Worm (Caenorhabditis elegans) whole organism, L4 larva: ENCODE measurements around the gene dct-5.

ENCODE experiments used
- D1046.2 ChIP-seq: fragments of 200-800 bp; sonication (Bioruptor generic); IDR thresholded peaks from 2 replicates; pipeline ENCODE4 v1.3.6; 2022; ENCODE audit warnings: missing genetic modification characterization, missing compliant biosample characterization
- T20F7.1 ChIP-seq: fragments of 200-800 bp; sonication (Bioruptor generic); optimal IDR thresholded peaks from 2 replicates; lab custom pipeline; 2018; ENCODE audit warnings: mild to moderate bottlenecking, missing genetic modification characterization, missing compliant biosample characterization
- ZK337.2 ChIP-seq: fragments of 200-800 bp; sonication (Bioruptor generic); IDR thresholded peaks from 2 replicates; pipeline ENCODE4 v1.3.6; 2022; ENCODE audit warnings: missing genetic modification reagents, missing genetic modification characterization, missing compliant biosample characterization
- ceh-32 ChIP-seq: sonication (generic microtip); optimal IDR thresholded peaks from 2 replicates; lab custom pipeline; 2016; ENCODE audit warnings: mild to moderate bottlenecking, missing genetic modification characterization, missing compliant biosample characterization; ENCODE audit not compliant: poor library complexity
- cey-2 ChIP-seq: sonication (generic microtip); optimal IDR thresholded peaks from 3 replicates; lab custom pipeline; 2017; ENCODE audit warnings: missing genetic modification characterization, mild to moderate bottlenecking, missing compliant biosample characterization, antibody characterized with exemption, borderline replicate concordance; ENCODE audit not compliant: insufficient read depth
- ctbp-1 ChIP-seq: fragments of 200-800 bp; sonication (Bioruptor generic); IDR thresholded peaks from 2 replicates; pipeline ENCODE4 v1.3.6; 2022; ENCODE audit warnings: missing genetic modification reagents, missing genetic modification characterization, missing compliant biosample characterization
- daf-16 ChIP-seq, 3 experiments: sonication (generic microtip); optimal IDR thresholded peaks; 2 replicates each; lab custom pipeline; 2016 to 2017; ENCODE audit warnings: missing genetic modification characterization in 3 of 3, missing genetic modification reagents in 3 of 3, mild to moderate bottlenecking in 2 of 3, missing compliant biosample characterization in 2 of 3, missing biosample characterization in 1 of 3, moderate library complexity in 1 of 3
- daf-8 ChIP-seq: fragments of 200-800 bp; sonication (Bioruptor generic); IDR thresholded peaks from 2 replicates; pipeline ENCODE4 v1.3.6; 2022; ENCODE audit warnings: missing genetic modification characterization, missing compliant biosample characterization
- dmd-6 ChIP-seq: fragments of 200-800 bp; sonication (Bioruptor generic); IDR thresholded peaks from 2 replicates; pipeline ENCODE4 v1.3.6; 2022; ENCODE audit warnings: missing genetic modification reagents, missing genetic modification characterization, missing compliant biosample characterization
- dmd-9 ChIP-seq: fragments of 200-800 bp; sonication (Bioruptor generic); IDR thresholded peaks from 2 replicates; pipeline ENCODE4 v1.3.6; 2022; ENCODE audit warnings: missing genetic modification reagents, missing genetic modification characterization, missing compliant biosample characterization
- dpl-1 ChIP-seq: fragments of 150-350 bp; optimal IDR thresholded peaks from 2 replicates; lab custom pipeline; 2014; ENCODE audit warnings: missing biosample characterization, missing genetic modification reagents, missing genetic modification characterization
- dve-1 ChIP-seq: sonication (generic microtip); optimal IDR thresholded peaks from 2 replicates; lab custom pipeline; 2017; ENCODE audit warnings: antibody characterized with exemption, mild to moderate bottlenecking, missing genetic modification characterization, missing compliant biosample characterization; ENCODE audit not compliant: insufficient read depth
- egl-43 ChIP-seq: fragments of 200-800 bp; sonication (Bioruptor generic); IDR thresholded peaks from 2 replicates; pipeline ENCODE4 v1.3.6; 2022; ENCODE audit warnings: missing genetic modification reagents, missing genetic modification characterization, missing compliant biosample characterization
- gei-8 ChIP-seq: fragments of 200-800 bp; sonication (Bioruptor generic); optimal IDR thresholded peaks from 2 replicates; lab custom pipeline; 2018; ENCODE audit warnings: mild to moderate bottlenecking, missing genetic modification characterization, missing compliant biosample characterization
- hif-1 ChIP-seq, 2 experiments: sonication (generic microtip); optimal IDR thresholded peaks; 2 replicates each; lab custom pipeline; 2016 to 2017; ENCODE audit warnings: missing compliant biosample characterization in 2 of 2, missing genetic modification characterization in 2 of 2, missing genetic modification reagents in 2 of 2, missing genotype in 2 of 2, mild to moderate bottlenecking in 1 of 2
- hlh-11 ChIP-seq: fragments of 200-800 bp; sonication (Bioruptor generic); optimal IDR thresholded peaks from 2 replicates; lab custom pipeline; 2018; ENCODE audit warnings: mild to moderate bottlenecking, missing genetic modification characterization, missing compliant biosample characterization
- hlh-30 ChIP-seq: sonication (generic microtip); optimal IDR thresholded peaks from 2 replicates; lab custom pipeline; 2017; ENCODE audit warnings: antibody characterized with exemption, mild to moderate bottlenecking, missing genetic modification characterization, missing compliant biosample characterization; ENCODE audit not compliant: insufficient read depth
- lin-38 ChIP-seq: fragments of 200-800 bp; sonication (Bioruptor generic); IDR thresholded peaks from 2 replicates; pipeline ENCODE4 v1.3.6; 2022; ENCODE audit warnings: missing genetic modification reagents, missing genetic modification characterization, missing compliant biosample characterization
- lsy-2 ChIP-seq, 2 experiments: fragments of 150-350 bp in 1 of 2; sonication (generic microtip) in 1 of 2; optimal IDR thresholded peaks; 2 replicates each; lab custom pipeline; 2014 to 2017; ENCODE audit warnings: missing biosample characterization in 2 of 2, missing genetic modification characterization in 2 of 2
- madf-5 ChIP-seq, 2 experiments: fragments of 200-800 bp; sonication (Bioruptor generic); IDR thresholded peaks; 2 replicates each; pipeline ENCODE4 v1.3.6; 2022; ENCODE audit warnings: missing compliant biosample characterization in 2 of 2, missing genetic modification characterization in 2 of 2
- mdl-1 ChIP-seq, 2 experiments: fragments of 150-350 bp in 1 of 2; sonication (generic microtip) in 1 of 2; optimal IDR thresholded peaks; 2 replicates each; lab custom pipeline; 2014 to 2017; ENCODE audit warnings: missing biosample characterization in 2 of 2, missing genetic modification characterization in 2 of 2
- mep-1 ChIP-seq: fragments of 150-350 bp; sonication (generic microtip); optimal IDR thresholded peaks from 3 replicates; lab custom pipeline; 2014; ENCODE audit warnings: missing biosample characterization, missing genetic modification characterization
- mxl-2 ChIP-seq: fragments of 200-800 bp; sonication (Bioruptor generic); conservative IDR thresholded peaks from 2 replicates; pipeline ENCODE4 v1.3.6; 2022; ENCODE audit warnings: missing genetic modification reagents, missing genetic modification characterization, missing compliant biosample characterization
- mxl-3 ChIP-seq: fragments of 200-800 bp; sonication (Bioruptor generic); optimal IDR thresholded peaks from 2 replicates; lab custom pipeline; 2018; ENCODE audit warnings: mild to moderate bottlenecking, missing genetic modification characterization, missing compliant biosample characterization
- nhr-10 ChIP-seq: fragments of 150-350 bp; optimal IDR thresholded peaks from 2 replicates; lab custom pipeline; 2014; ENCODE audit warnings: missing biosample characterization, missing genetic modification characterization
- nhr-237 ChIP-seq: sonication (generic microtip); optimal IDR thresholded peaks from 2 replicates; lab custom pipeline; 2017; ENCODE audit warnings: missing biosample characterization, missing genetic modification characterization
- nhr-25 ChIP-seq: sonication (generic microtip); optimal IDR thresholded peaks from 2 replicates; lab custom pipeline; 2017; ENCODE audit warnings: missing genetic modification characterization, mild to moderate bottlenecking, missing compliant biosample characterization, antibody characterized with exemption, moderate library complexity, borderline replicate concordance; ENCODE audit not compliant: insufficient read depth
- nhr-28 ChIP-seq: fragments of 150-350 bp; optimal IDR thresholded peaks from 2 replicates; lab custom pipeline; 2014; ENCODE audit warnings: missing biosample characterization, missing genetic modification characterization
- nhr-42 ChIP-seq: fragments of 200-800 bp; sonication (Bioruptor generic); IDR thresholded peaks from 2 replicates; pipeline ENCODE4 v1.3.6; 2022; ENCODE audit warnings: missing genetic modification characterization, missing compliant biosample characterization
- nhr-48 ChIP-seq: sonication (generic microtip); optimal IDR thresholded peaks from 2 replicates; lab custom pipeline; 2016; ENCODE audit warnings: mild to moderate bottlenecking, missing genetic modification characterization, missing compliant biosample characterization
- nhr-6 ChIP-seq: fragments of 150-350 bp; optimal IDR thresholded peaks from 2 replicates; lab custom pipeline; 2014; ENCODE audit warnings: missing biosample characterization, missing genetic modification characterization
- nhr-77 ChIP-seq: fragments of 150-350 bp; optimal IDR thresholded peaks from 2 replicates; lab custom pipeline; 2014; ENCODE audit warnings: missing biosample characterization, missing genetic modification characterization
- pha-4 ChIP-seq, 2 experiments: fragments of 150-350 bp in 1 of 2; fragments of 200-800 bp in 1 of 2; sonication (Bioruptor generic) in 1 of 2; IDR thresholded peaks in 1 of 2; optimal IDR thresholded peaks in 1 of 2; 2 replicates each; pipeline versions ENCODE4 v1.3.6 to Lab custom; 2014 to 2022; ENCODE audit warnings: missing genetic modification characterization in 2 of 2, missing genetic modification reagents in 2 of 2, missing biosample characterization in 1 of 2, missing compliant biosample characterization in 1 of 2
- pqm-1 ChIP-seq: sonication (generic microtip); optimal IDR thresholded peaks from 2 replicates; lab custom pipeline; 2017; ENCODE audit warnings: missing biosample characterization, missing genetic modification characterization
- rbr-2 ChIP-seq: sonication (generic microtip); optimal IDR thresholded peaks from 2 replicates; lab custom pipeline; 2016; ENCODE audit warnings: missing genotype, missing genetic modification characterization, missing compliant biosample characterization
- sdz-12 ChIP-seq: fragments of 200-800 bp; sonication (Bioruptor generic); optimal IDR thresholded peaks from 2 replicates; lab custom pipeline; 2018; ENCODE audit warnings: mild to moderate bottlenecking, missing genetic modification characterization, missing compliant biosample characterization
- skn-1 ChIP-seq: fragments of 150-350 bp; optimal IDR thresholded peaks from 2 replicates; lab custom pipeline; 2014; ENCODE audit warnings: missing biosample characterization, missing genetic modification characterization
- unc-130 ChIP-seq: sonication (generic microtip); optimal IDR thresholded peaks from 2 replicates; lab custom pipeline; 2016; ENCODE audit warnings: missing genetic modification reagents, missing genetic modification characterization, missing compliant biosample characterization
- unc-62 ChIP-seq, 3 experiments: fragments of 150-350 bp in 1 of 3; sonication (generic microtip); optimal IDR thresholded peaks in 2 of 3; peaks in 1 of 3; 1 replicate in 1 of 3; 2 replicates in 2 of 3; lab custom pipeline; 2014 to 2017; ENCODE audit warnings: missing biosample characterization in 3 of 3, missing genetic modification characterization in 3 of 3, missing genetic modification reagents in 3 of 3, missing genotype in 1 of 3
- zag-1 ChIP-seq: fragments of 150-350 bp; optimal IDR thresholded peaks from 2 replicates; lab custom pipeline; 2014; ENCODE audit warnings: missing biosample characterization, missing genetic modification characterization
- zfp-2 ChIP-seq: sonication (generic microtip); optimal IDR thresholded peaks from 2 replicates; lab custom pipeline; 2016; ENCODE audit warnings: mild to moderate bottlenecking, missing genetic modification characterization, missing compliant biosample characterization
- zip-11 ChIP-seq: fragments of 200-800 bp; sonication (Bioruptor generic); IDR thresholded peaks from 2 replicates; pipeline ENCODE4 v1.3.6; 2022; ENCODE audit warnings: missing genetic modification characterization, missing compliant biosample characterization
- ztf-11 ChIP-seq: fragments of 150-350 bp; optimal IDR thresholded peaks from 2 replicates; lab custom pipeline; 2014; ENCODE audit warnings: missing biosample characterization, missing genetic modification characterization

Gene dct-5

ce11 chrII:5429522-5430257 lies 7.0 kb downstream of the dct-5 start, which contains the start of the genes F07F6.4 and F07F6.2 (continued):
- TF ChIP-seq zip-11 (GFP tag; lab: Robert Waterston, UW) (no peak), ceh-32 (tag; lab: Kevin White, UChicago) (no peak), skn-1 (no peak), dpl-1 (GFP tag; lab: Kevin White, UChicago) (peak; percentile 59), zfp-2 (tag; lab: Kevin White, UChicago) (no peak), nhr-42 (no peak), nhr-77 (tag; lab: Kevin White, UChicago) (no peak), D1046.2 (no peak), cey-2 (tag; lab: Kevin White, UChicago) (no peak), pqm-1 (tag; lab: Kevin White, UChicago) (peak; percentile 27), madf-5 (GFP tag; IDR thresholded peaks at IDR 0.05; lab: Robert Waterston, UW) (no peak), nhr-48 (tag; lab: Kevin White, UChicago) (no peak), dmd-9 (GFP tag; lab: Robert Waterston, UW) (no peak), zag-1 (tag; lab: Kevin White, UChicago) (no peak), rbr-2 (no peak), mxl-2 (GFP tag; lab: Robert Waterston, UW) (no peak), sdz-12 (GFP tag; lab: Kevin White, UChicago) (no peak), mep-1 (peak; percentile 27), ZK337.2 (GFP tag; lab: Robert Waterston, UW) (no peak), ctbp-1 (GFP tag; lab: Robert Waterston, UW) (no peak), nhr-10 (tag; lab: Kevin White, UChicago) (no peak)

- TF ChIP-seq nhr-237 (tag; lab: Kevin White, UChicago) (no peak), daf-8 (GFP tag; lab: Robert Waterston, UW) (no peak), ztf-11 (tag; lab: Kevin White, UChicago) (no peak), sdz-12 (GFP tag; lab: Kevin White, UChicago) (no peak), pqm-1 (tag; lab: Kevin White, UChicago) (no peak), nhr-28 (tag; lab: Kevin White, UChicago) (peak; percentile 19)
Measured at ce11 chrII:5426470-5426869, 10.3 kb downstream of the dct-5 start.

- TF ChIP-seq nhr-10 (tag; lab: Kevin White, UChicago) (no peak), unc-130 (GFP tag; lab: Kevin White, UChicago) (no peak), egl-43 (GFP tag; lab: Robert Waterston, UW) (no peak), unc-62 (GFP tag; optimal IDR thresholded peaks at IDR 0.05 in 1 of 2; lab: Kevin White, UChicago) (peak in 1 of 2 experiments; percentile 51), unc-62 (tag; optimal IDR thresholded peaks at IDR 0.05; lab: Kevin White, UChicago) (no peak), nhr-77 (tag; lab: Kevin White, UChicago) (peak; percentile 63), nhr-6 (tag; lab: Kevin White, UChicago) (peak; percentile 56), nhr-48 (tag; lab: Kevin White, UChicago) (peak; percentile 38), daf-16 (GFP tag; optimal IDR thresholded peaks at IDR 0.05; lab: Kevin White, UChicago) (no peak), daf-16 (tag; optimal IDR thresholded peaks at IDR 0.05; lab: Kevin White, UChicago) (peak; percentile 63), mxl-3 (GFP tag; lab: Kevin White, UChicago) (peak; percentile 58), pha-4 (GFP tag; IDR thresholded peaks at IDR 0.05; lab: Robert Waterston, UW) (peak; percentile 55), pha-4 (tag; optimal IDR thresholded peaks at IDR 0.05; lab: Kevin White, UChicago) (peak; percentile 76), hlh-30 (tag; lab: Kevin White, UChicago) (peak; percentile 97), zfp-2 (tag; lab: Kevin White, UChicago) (no peak), nhr-25 (tag; lab: Kevin White, UChicago) (peak; percentile 60), mdl-1 (tag; optimal IDR thresholded peaks at IDR 0.05; lab: Kevin White, UChicago) (peak in 1 of 2 experiments; percentile 78), hlh-11 (tag; lab: Kevin White, UChicago) (peak; percentile 77), mep-1 (peak; percentile 78), nhr-237 (tag; lab: Kevin White, UChicago) (no peak), lin-38 (GFP tag; lab: Robert Waterston, UW) (0 out of 2 replicates have a peak, but pooled peaks have one; percentile 9), lsy-2 (tag; optimal IDR thresholded peaks at IDR 0.05; lab: Kevin White, UChicago) (peak in 1 of 2 experiments; percentile 69), dmd-6 (GFP tag; lab: Robert Waterston, UW) (peak; percentile 38; the same call in 1 of the 2 replicates), hif-1 (tag; optimal IDR thresholded peaks at IDR 0.05; lab: Kevin White, UChicago) (peak in 1 of 2 experiments; percentile 36), T20F7.1 (GFP tag; lab: Kevin White, UChicago) (no peak), dve-1 (tag; lab: Kevin White, UChicago) (peak; percentile 51), gei-8 (no peak)
Measured at ce11 chrII:5426054-5426453, 10.7 kb downstream of the dct-5 start.
